Fruit fly (Drosophila melanogaster) whole organism, pupa: ENCODE results near the gene CG15446.
A peak's percentile ranks its signal among the peaks of the same experiment; 100 is the strongest.

Experiments used
- CG10348 ChIP-seq: fragments of 200-800 bp; sonication (Bioruptor generic); IDR thresholded peaks from 2 replicates; pipeline ENCODE4 v1.3.6; 2022; ENCODE audit warnings: missing biosample characterization, missing genetic modification characterization
- CG12605 ChIP-seq: fragments of 200-800 bp; sonication (Bioruptor generic); IDR thresholded peaks from 2 replicates; pipeline ENCODE4 v1.3.6; 2022; ENCODE audit warnings: missing biosample characterization, missing genetic modification characterization
- CG13204 ChIP-seq: fragments of 200-800 bp; sonication (Bioruptor generic); optimal IDR thresholded peaks from 2 replicates; lab custom pipeline; 2018; ENCODE audit warnings: missing biosample characterization, mild to moderate bottlenecking, missing genetic modification characterization, moderate library complexity
- CG14655 ChIP-seq: fragments of 200-800 bp; sonication (Bioruptor generic); optimal IDR thresholded peaks from 3 replicates; lab custom pipeline; 2017; ENCODE audit warnings: mild to moderate bottlenecking, missing biosample characterization, missing genetic modification reagents, missing genetic modification characterization
- CG15710 ChIP-seq: fragments of 200-800 bp; sonication (Bioruptor generic); optimal IDR thresholded peaks from 2 replicates; lab custom pipeline; 2018; ENCODE audit warnings: missing biosample characterization, mild to moderate bottlenecking, missing genetic modification characterization, moderate library complexity
- CG17806 ChIP-seq: fragments of 200-800 bp; sonication (Bioruptor generic); optimal IDR thresholded peaks from 2 replicates; lab custom pipeline; 2018; ENCODE audit warnings: missing biosample characterization, mild to moderate bottlenecking, missing genetic modification characterization, moderate library complexity
- CG32121 ChIP-seq: fragments of 200-800 bp; sonication (Bioruptor generic); IDR thresholded peaks from 2 replicates; pipeline ENCODE4 v1.3.6; 2022; ENCODE audit warnings: missing biosample characterization, missing genetic modification characterization
- CG34367 ChIP-seq: fragments of 200-800 bp; sonication (Bioruptor generic); optimal IDR thresholded peaks from 2 replicates; lab custom pipeline; 2018; ENCODE audit warnings: missing biosample characterization, mild to moderate bottlenecking, missing genetic modification characterization
- CG4496 ChIP-seq: fragments of 200-800 bp; sonication (Bioruptor generic); IDR thresholded peaks from 3 replicates; pipeline ENCODE4 v1.3.6; 2022; ENCODE audit warnings: missing biosample characterization, missing genetic modification characterization
- CG8159 ChIP-seq: fragments of 200-800 bp; sonication (Bioruptor generic); optimal IDR thresholded peaks from 3 replicates; lab custom pipeline; 2018; ENCODE audit warnings: missing biosample characterization, mild to moderate bottlenecking, missing genetic modification characterization, moderate library complexity
- CG8301 ChIP-seq: fragments of 200-800 bp; sonication (Bioruptor generic); optimal IDR thresholded peaks from 2 replicates; lab custom pipeline; 2018; ENCODE audit warnings: missing biosample characterization, mild to moderate bottlenecking, missing genetic modification characterization
- CG9948 ChIP-seq: fragments of 200-800 bp; sonication (Bioruptor generic); optimal IDR thresholded peaks from 2 replicates; lab custom pipeline; 2018; ENCODE audit warnings: missing biosample characterization, mild to moderate bottlenecking, missing genetic modification characterization, moderate library complexity
- D1 ChIP-seq: fragments of 200-800 bp; sonication (Bioruptor generic); optimal IDR thresholded peaks from 2 replicates; lab custom pipeline; 2018; ENCODE audit warnings: missing biosample characterization, mild to moderate bottlenecking, missing genetic modification characterization, moderate library complexity
- EcR ChIP-seq: fragments of 200-800 bp; sonication (Bioruptor generic); optimal IDR thresholded peaks from 3 replicates; lab custom pipeline; 2019; ENCODE audit warnings: missing biosample characterization, missing genetic modification characterization, mild to moderate bottlenecking, moderate library complexity, missing genetic modification reagents
- Ets98B ChIP-seq: fragments of 200-800 bp; sonication (Bioruptor generic); IDR thresholded peaks from 2 replicates; pipeline ENCODE4 v1.3.6; 2022; ENCODE audit warnings: missing biosample characterization, missing genetic modification characterization
- Pif1A ChIP-seq: fragments of 200-800 bp; sonication (Bioruptor generic); optimal IDR thresholded peaks from 3 replicates; lab custom pipeline; 2016; ENCODE audit warnings: missing biosample characterization, missing genetic modification characterization
- Pif1B ChIP-seq: fragments of 200-800 bp; sonication (Bioruptor generic); optimal IDR thresholded peaks from 3 replicates; lab custom pipeline; 2016; ENCODE audit warnings: missing biosample characterization, missing genetic modification characterization
- Snoo ChIP-seq: fragments of 200-800 bp; sonication (Bioruptor generic); optimal IDR thresholded peaks from 3 replicates; lab custom pipeline; 2017; ENCODE audit warnings: missing biosample characterization, mild to moderate bottlenecking, missing genetic modification characterization, inconsistent platforms
- fd96Ca ChIP-seq: fragments of 200-800 bp; sonication (Bioruptor generic); IDR thresholded peaks from 3 replicates; pipeline ENCODE4 v1.3.6; 2022; ENCODE audit warnings: missing biosample characterization, missing genetic modification characterization
- gl ChIP-seq: fragments of 200-800 bp; sonication (Bioruptor generic); optimal IDR thresholded peaks from 2 replicates; lab custom pipeline; 2018; ENCODE audit warnings: missing biosample characterization, mild to moderate bottlenecking, missing genetic modification characterization
- rn ChIP-seq: fragments of 200-800 bp; sonication (Bioruptor generic); IDR thresholded peaks from 2 replicates; pipeline ENCODE4 v1.3.6; 2022; ENCODE audit warnings: missing biosample characterization, missing genetic modification characterization

The CG15446 gene

dm6 chrX:21053849-21054581 lies 48.0 kb downstream of the CG15446 start, which contains the start of the genes Stt3A and bves:
Gene Stt3A (minus strand): TSS chrX:21053937.
Gene bves (plus strand): TSS chrX:21053963.
- TF ChIP-seq D1 (tag; lab: Kevin White, UChicago): peak; percentile 93
- peak; percentile 97 for TF ChIP-seq CG9948 (tag; lab: Kevin White, UChicago)
- peak; percentile 96 for TF ChIP-seq CG13204 (GFP tag; lab: Kevin White, UChicago)
- TF ChIP-seq CG4496: peak; percentile 99
- peak; percentile 98 for TF ChIP-seq CG34367 (tag; lab: Kevin White, UChicago)
- peak; percentile 99 for TF ChIP-seq Snoo
- TF ChIP-seq CG8301: peak; percentile 98
- TF ChIP-seq Pif1B (GFP tag; lab: Kevin White, UChicago): peak; percentile 99
- TF ChIP-seq Pif1A (GFP tag; lab: Kevin White, UChicago): peak; percentile 99
- peak; percentile 98 for TF ChIP-seq CG12605
- TF ChIP-seq CG8159: peak; percentile 97
- peak; percentile 98 for TF ChIP-seq fd96Ca
- TF ChIP-seq rn: peak; percentile 86
- TF ChIP-seq Ets98B (GFP tag; lab: Robert Waterston, UW): peak; percentile 97
- peak; percentile 98 for TF ChIP-seq CG17806 (tag; lab: Kevin White, UChicago)
- peak; percentile 76 for TF ChIP-seq CG10348 (GFP tag; lab: Robert Waterston, UW)
- peak; percentile 71 for TF ChIP-seq EcR (GFP tag; lab: Kevin White, UChicago)
- peak; percentile 98 for TF ChIP-seq CG14655 (GFP tag; lab: Kevin White, UChicago)
- peak; percentile 97 for TF ChIP-seq CG15710 (tag; lab: Kevin White, UChicago)
- TF ChIP-seq gl (tag; lab: Kevin White, UChicago): peak; percentile 97
- peak; percentile 97 for TF ChIP-seq CG32121 (GFP tag; lab: Robert Waterston, UW)

- TF ChIP-seq rn: no peak
- TF ChIP-seq D1 (tag; lab: Kevin White, UChicago): no peak
- peak; percentile 86 for TF ChIP-seq Snoo
- peak; percentile 66 for TF ChIP-seq CG34367 (tag; lab: Kevin White, UChicago)
- TF ChIP-seq CG4496: peak; percentile 80
- TF ChIP-seq CG9948 (tag; lab: Kevin White, UChicago): peak; percentile 13
- peak; percentile 58 for TF ChIP-seq Pif1B (GFP tag; lab: Kevin White, UChicago)
- peak; percentile 56 for TF ChIP-seq gl (tag; lab: Kevin White, UChicago)
- TF ChIP-seq CG13204 (GFP tag; lab: Kevin White, UChicago): peak; percentile 65
- TF ChIP-seq CG12605: peak; percentile 78
- TF ChIP-seq CG10348 (GFP tag; lab: Robert Waterston, UW): no peak
- TF ChIP-seq Ets98B (GFP tag; lab: Robert Waterston, UW): peak; percentile 38; the same call in 1 of the 2 replicates
- peak; percentile 47 for TF ChIP-seq CG15710 (tag; lab: Kevin White, UChicago)
- no peak for TF ChIP-seq CG32121 (GFP tag; lab: Robert Waterston, UW)
- TF ChIP-seq CG8301: peak; percentile 27
- peak; percentile 70 for TF ChIP-seq Pif1A (GFP tag; lab: Kevin White, UChicago)
- TF ChIP-seq EcR (GFP tag; lab: Kevin White, UChicago): peak; percentile 40
- TF ChIP-seq CG8159: peak; percentile 45
- peak; percentile 26 for TF ChIP-seq CG14655 (GFP tag; lab: Kevin White, UChicago)
- peak; percentile 54; the same call in 1 of the 3 replicates for TF ChIP-seq fd96Ca
- TF ChIP-seq CG17806 (tag; lab: Kevin White, UChicago): peak; percentile 28
These were observed 48.8 kb downstream of the CG15446 start for dm6 chrX:21053099-21053715.

- no peak for TF ChIP-seq CG32121 (GFP tag; lab: Robert Waterston, UW)
- TF ChIP-seq CG4496: no peak
- no peak for TF ChIP-seq Snoo
- no peak for TF ChIP-seq Pif1A (GFP tag; lab: Kevin White, UChicago)
These were observed 54.3 kb downstream of the CG15446 start for dm6 chrX:21047717-21048116.

- TF ChIP-seq CG8301 (no peak), CG32121 (GFP tag; lab: Robert Waterston, UW) (no peak), CG34367 (tag; lab: Kevin White, UChicago) (no peak), CG10348 (GFP tag; lab: Robert Waterston, UW) (no peak), CG13204 (GFP tag; lab: Kevin White, UChicago) (no peak), CG17806 (tag; lab: Kevin White, UChicago) (no peak), CG14655 (GFP tag; lab: Kevin White, UChicago) (no peak), Pif1A (GFP tag; lab: Kevin White, UChicago) (no peak), CG15710 (tag; lab: Kevin White, UChicago) (no peak), gl (tag; lab: Kevin White, UChicago) (no peak), CG8159 (no peak), CG4496 (no peak)
- TF ChIP-seq, all 21 proteins: peak for 0
These were observed 55.9 kb downstream of the CG15446 start for dm6 chrX:21046141-21046540.
